Fruit fly (Drosophila melanogaster): ENCODE measurements around the gene ATPsynbetaL.
A peak's percentile ranks its signal among the peaks of the same experiment; 100 is the strongest.

Gene ATPsynbetaL

DNA sequence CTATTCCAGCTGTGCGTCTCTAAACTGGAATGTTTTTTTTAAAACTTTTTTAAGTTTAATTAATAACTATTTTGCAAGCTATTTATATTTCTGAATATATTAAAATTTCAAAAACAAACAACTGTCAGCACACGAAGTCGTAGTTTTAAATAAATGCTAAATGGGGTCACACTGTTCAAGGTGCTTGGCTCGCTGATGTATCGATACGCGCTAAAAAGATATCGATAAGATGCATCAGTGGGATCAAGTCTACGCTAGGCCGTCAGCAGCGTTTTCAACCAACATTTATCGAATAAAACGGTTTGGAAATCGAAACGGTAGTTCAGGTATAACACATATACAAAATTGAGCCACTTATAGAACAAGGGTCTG lies 46.8 kb upstream of the ATPsynbetaL start, which contains the start of gene Diap1 (continued):
- TF ChIP-seq CG30403 (GFP tag; optimal IDR thresholded peaks at IDR 0.05): no peak
- TF ChIP-seq CG6654 (GFP tag; optimal IDR thresholded peaks at IDR 0.05): no peak
- TF ChIP-seq zfh1 (GFP tag; IDR thresholded peaks at IDR 0.05): no peak
- TF ChIP-seq Bgb (GFP tag; IDR thresholded peaks at IDR 0.05; ENCODE audit: partially characterized antibody): peak; percentile 95
- peak; percentile 87 for TF ChIP-seq sens (GFP tag)
- no peak for TF ChIP-seq Adf1 (GFP tag; IDR thresholded peaks at IDR 0.05)
- peak; percentile 90 for TF ChIP-seq Ets97D (GFP tag; optimal IDR thresholded peaks at IDR 0.05)
- peak; percentile 37 for TF ChIP-seq zen (tag; optimal IDR thresholded peaks at IDR 0.05)
- peak; percentile 45 for TF ChIP-seq CG9932 (GFP tag; IDR thresholded peaks at IDR 0.05)
- 0 out of 2 replicates have a peak, but pooled peaks have one; percentile 31 for TF ChIP-seq CG6272 (GFP tag; IDR thresholded peaks at IDR 0.05)
- peak; percentile 91 for TF ChIP-seq HLH4C (GFP tag; IDR thresholded peaks at IDR 0.05; ENCODE audit: partially characterized antibody)
- peak; percentile 87 for TF ChIP-seq CG16813 (GFP tag; IDR thresholded peaks at IDR 0.05; ENCODE audit: partially characterized antibody)
- peak; percentile 100 for TF ChIP-seq CG11560 (tag; IDR thresholded peaks at IDR 0.05)
- TF ChIP-seq trem (tag; optimal IDR thresholded peaks at IDR 0.05): peak; percentile 76
- TF ChIP-seq seq (GFP tag; IDR thresholded peaks at IDR 0.05): 0 out of 2 replicates have a peak, but pooled peaks have one; percentile 3
- no peak for TF ChIP-seq CG31224 (GFP tag; IDR thresholded peaks at IDR 0.05)
- TF ChIP-seq CG42726 (GFP tag; IDR thresholded peaks at IDR 0.05; ENCODE audit: partially characterized antibody): peak; percentile 91
- peak; percentile 41 for TF ChIP-seq CG17186 (GFP tag; optimal IDR thresholded peaks at IDR 0.05)
- TF ChIP-seq abd-A (tag; optimal IDR thresholded peaks at IDR 0.05): peak; percentile 7
- peak; percentile 99 for TF ChIP-seq pzg (GFP tag; optimal IDR thresholded peaks at IDR 0.05)
- peak in 1 of 3 experiments; percentile 72 for TF ChIP-seq Stat92E (GFP tag; optimal IDR thresholded peaks at IDR 0.05)
- TF ChIP-seq inv (GFP tag; IDR thresholded peaks at IDR 0.05; ENCODE audit: partially characterized antibody): peak; percentile 84
- peak; percentile 50 for TF ChIP-seq CG13624 (GFP tag; optimal IDR thresholded peaks at IDR 0.05)
- no peak for TF ChIP-seq pan (optimal IDR thresholded peaks at IDR 0.05)
- TF ChIP-seq pan (GFP tag; optimal IDR thresholded peaks at IDR 0.05 in 1 of 2, IDR thresholded peaks at IDR 0.05 in 1 of 2): no peak
- peak; percentile 91 for TF ChIP-seq CG7963 (GFP tag; IDR thresholded peaks at IDR 0.05; ENCODE audit: partially characterized antibody)
- TF ChIP-seq unc-4 (GFP tag; IDR thresholded peaks at IDR 0.05; ENCODE audit: partially characterized antibody): peak; percentile 88
- peak; percentile 89 for TF ChIP-seq BEAF-32 (GFP tag; optimal IDR thresholded peaks at IDR 0.05)
- peak; percentile 15 for TF ChIP-seq Blimp-1 (GFP tag; optimal IDR thresholded peaks at IDR 0.05)
- peak; percentile 100 for TF ChIP-seq Dref (GFP tag; IDR thresholded peaks at IDR 0.05)
- 0 out of 3 replicates have a peak, but pooled peaks have one; percentile 36 for TF ChIP-seq row (GFP tag; IDR thresholded peaks at IDR 0.05)
- TF ChIP-seq Opbp (GFP tag; IDR thresholded peaks at IDR 0.05; ENCODE audit: partially characterized antibody): peak; percentile 81; the same call in 2 of the 3 replicates
- TF ChIP-seq stwl (tag; optimal IDR thresholded peaks at IDR 0.05): peak; percentile 93
- peak; percentile 62 for TF ChIP-seq CG9797 (GFP tag; optimal IDR thresholded peaks at IDR 0.05)

DNA sequence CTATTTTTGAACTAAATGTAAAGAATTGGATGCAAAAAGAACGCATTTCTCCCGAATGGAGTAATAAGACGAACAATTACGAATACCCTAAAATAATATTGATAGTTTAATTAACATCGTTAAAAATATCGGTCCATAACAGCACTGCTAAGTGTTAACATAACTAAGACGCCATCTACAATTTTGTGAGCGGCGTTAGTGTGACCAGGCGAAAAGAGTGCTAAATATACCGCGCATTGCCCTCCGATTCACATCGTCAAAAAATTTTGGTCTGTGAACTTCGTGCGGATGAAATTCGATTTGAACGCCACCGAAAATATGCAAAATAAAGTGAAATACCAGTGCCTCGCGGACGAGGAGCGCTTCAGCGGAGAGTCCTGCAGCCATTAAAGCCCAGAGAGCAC lies 45.9 kb upstream of the ATPsynbetaL start, which contains the start of gene Mbs:
TSS of gene Mbs (plus strand) at position 241 of the 404 bp plus-strand sequence.
- TF ChIP-seq CG31365 (tag; optimal IDR thresholded peaks at IDR 0.05) (peak; percentile 36), CG33213 (GFP tag; optimal IDR thresholded peaks at IDR 0.05) (peak; percentile 51), gro (GFP tag; optimal IDR thresholded peaks at IDR 0.05) (peak; percentile 16), CG7963 (GFP tag; IDR thresholded peaks at IDR 0.05; ENCODE audit: partially characterized antibody) (peak; percentile 22; the same call in 1 of the 3 replicates), CG12071 (GFP tag; optimal IDR thresholded peaks at IDR 0.05) (peak; percentile 6), Dref (GFP tag; IDR thresholded peaks at IDR 0.05) (peak; percentile 41), Sin3A (optimal IDR thresholded peaks at IDR 0.05) (peak; percentile 27), D (optimal IDR thresholded peaks at IDR 0.05) (no peak), D (GFP tag; optimal IDR thresholded peaks at IDR 0.05) (no peak), Elba2 (GFP tag; optimal IDR thresholded peaks at IDR 0.05) (no peak), CG10147 (GFP tag; optimal IDR thresholded peaks at IDR 0.05) (peak; percentile 9), ttk (GFP tag; IDR thresholded peaks at IDR 0.05) (0 out of 2 replicates have a peak, but pooled peaks have one; percentile 6), Hr3 (GFP tag; optimal IDR thresholded peaks at IDR 0.05) (no peak), caup (GFP tag; optimal IDR thresholded peaks at IDR 0.05; ENCODE audit: severe bottlenecking) (peak; percentile 27), Tbp (GFP tag; optimal IDR thresholded peaks at IDR 0.05) (no peak), CG11456 (GFP tag; IDR thresholded peaks at IDR 0.05) (peak; percentile 52; the same call in 1 of the 3 replicates), CG4328 (GFP tag; optimal IDR thresholded peaks at IDR 0.05) (peak; percentile 23), Opbp (GFP tag; IDR thresholded peaks at IDR 0.05; ENCODE audit: partially characterized antibody) (peak; percentile 54; the same call in 2 of the 3 replicates), run (tag; optimal IDR thresholded peaks at IDR 0.05) (peak; percentile 6), HLHmδ (GFP tag; optimal IDR thresholded peaks at IDR 0.05) (peak; percentile 51)

Measured in whole organism, embryonic.